Fruit fly (Drosophila melanogaster) whole organism, prepupa: ENCODE results near the gene CG16959.

Experiments
- CG10631 ChIP-seq: fragments of 200-800 bp; sonication (Bioruptor generic); optimal IDR thresholded peaks from 2 replicates; lab custom pipeline; 2016; ENCODE audit warnings: missing biosample characterization, missing genetic modification characterization
- CG11762 ChIP-seq: fragments of 200-800 bp; sonication (Bioruptor generic); optimal IDR thresholded peaks from 3 replicates; lab custom pipeline; 2016; ENCODE audit warnings: missing biosample characterization, missing genetic modification characterization; ENCODE audit not compliant: insufficient read depth
- CG11902 ChIP-seq: fragments of 200-800 bp; sonication (Bioruptor generic); optimal IDR thresholded peaks from 3 replicates; lab custom pipeline; 2016; ENCODE audit warnings: missing biosample characterization, missing genetic modification characterization
- CG16779 ChIP-seq: fragments of 200-800 bp; sonication (Bioruptor generic); optimal IDR thresholded peaks from 3 replicates; lab custom pipeline; 2017; ENCODE audit warnings: missing biosample characterization, mild to moderate bottlenecking, missing genetic modification characterization
- CG3032 ChIP-seq: fragments of 200-800 bp; optimal IDR thresholded peaks from 2 replicates; lab custom pipeline; 2019; ENCODE audit warnings: missing biosample characterization, mild to moderate bottlenecking, missing genetic modification characterization, moderate library complexity
- CG34406 ChIP-seq: fragments of 200-800 bp; sonication (Bioruptor generic); optimal IDR thresholded peaks from 3 replicates; lab custom pipeline; 2016; ENCODE audit warnings: missing biosample characterization, missing genetic modification characterization
- CG6276 ChIP-seq: fragments of 200-800 bp; sonication (Bioruptor generic); optimal IDR thresholded peaks from 2 replicates; lab custom pipeline; 2017; ENCODE audit warnings: missing biosample characterization, mild to moderate bottlenecking, missing genetic modification characterization
- Eip78C ChIP-seq: fragments of 200-800 bp; sonication (Bioruptor generic); peaks from one replicate; lab custom pipeline; 2016; ENCODE audit warnings: missing biosample characterization, missing genetic modification characterization
- Eip93F ChIP-seq: fragments of 200-800 bp; sonication (Bioruptor generic); optimal IDR thresholded peaks from 2 replicates; lab custom pipeline; 2016; ENCODE audit warnings: missing biosample characterization, mild to moderate bottlenecking, missing genetic modification characterization
- Smox ChIP-seq: fragments of 200-800 bp; sonication (Bioruptor generic); optimal IDR thresholded peaks from 3 replicates; lab custom pipeline; 2016; ENCODE audit warnings: missing biosample characterization, missing genetic modification characterization
- Sox14 ChIP-seq: fragments of 200-800 bp; sonication (Bioruptor generic); optimal IDR thresholded peaks from 3 replicates; lab custom pipeline; 2016; ENCODE audit warnings: missing biosample characterization, missing genetic modification characterization
- achi ChIP-seq: fragments of 200-800 bp; sonication (Bioruptor generic); optimal IDR thresholded peaks from 3 replicates; lab custom pipeline; 2016; ENCODE audit warnings: missing biosample characterization, missing genetic modification characterization
- acj6 ChIP-seq: fragments of 200-800 bp; sonication (Bioruptor generic); optimal IDR thresholded peaks from 3 replicates; lab custom pipeline; 2016; ENCODE audit warnings: missing biosample characterization, missing genetic modification characterization
- cyc ChIP-seq: fragments of 200-800 bp; sonication (Bioruptor generic); optimal IDR thresholded peaks from 3 replicates; lab custom pipeline; 2016; ENCODE audit warnings: missing biosample characterization, missing genetic modification characterization
- fd59A ChIP-seq: fragments of 200-800 bp; sonication (Bioruptor generic); optimal IDR thresholded peaks from 2 replicates; lab custom pipeline; 2017; ENCODE audit warnings: missing biosample characterization, mild to moderate bottlenecking, missing genetic modification characterization, missing genetic modification reagents
- salr ChIP-seq, 2 experiments: fragments of 200-800 bp; sonication (Bioruptor generic); optimal IDR thresholded peaks; 3 replicates each; lab custom pipeline; 2016 to 2018; ENCODE audit warnings: missing biosample characterization in 2 of 2, missing genetic modification characterization in 2 of 2, mild to moderate bottlenecking in 1 of 2
- spab ChIP-seq: fragments of 200-800 bp; sonication (Bioruptor generic); optimal IDR thresholded peaks from 2 replicates; lab custom pipeline; 2017; ENCODE audit warnings: missing biosample characterization, mild to moderate bottlenecking, missing genetic modification characterization, missing genetic modification reagents
- svp ChIP-seq: fragments of 200-800 bp; sonication (Bioruptor generic); peaks from one replicate; lab custom pipeline; 2016; ENCODE audit warnings: missing biosample characterization, missing genetic modification characterization
- vri ChIP-seq: fragments of 200-800 bp; sonication (Bioruptor generic); optimal IDR thresholded peaks from 3 replicates; lab custom pipeline; 2016; ENCODE audit warnings: missing biosample characterization, mild to moderate bottlenecking, missing genetic modification characterization

Gene CG16959

DNA sequence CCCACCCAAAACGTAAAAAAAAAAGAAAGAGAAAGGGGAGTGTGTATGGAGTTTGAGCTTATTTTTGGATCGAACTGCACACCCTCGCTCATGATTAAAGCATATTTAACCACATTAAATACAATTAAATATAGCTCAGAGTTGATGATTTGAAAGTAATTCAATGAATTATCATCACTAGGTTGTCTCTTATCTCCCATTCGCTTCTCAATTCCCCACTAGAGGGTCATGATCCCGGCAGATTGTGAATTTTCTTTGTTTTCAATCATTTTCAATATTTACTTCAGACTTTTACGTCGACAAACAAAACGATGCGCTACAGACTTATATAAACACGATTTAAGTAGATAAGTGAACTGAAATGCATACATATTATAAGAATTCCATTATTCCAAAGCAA is 48.7 kb downstream of the CG16959 start:
- no peak for TF ChIP-seq CG3032 (tag; lab: Kevin White, UChicago)
- peak; percentile 96 for TF ChIP-seq svp
- peak; percentile 51 for TF ChIP-seq CG6276 (GFP tag; lab: Kevin White, UChicago)
- no peak for TF ChIP-seq salr (GFP tag; optimal IDR thresholded peaks at IDR 0.05; lab: Kevin White, UChicago)
- peak; percentile 37 for TF ChIP-seq Eip78C (GFP tag; lab: Kevin White, UChicago)
- TF ChIP-seq fd59A = no peak
- no peak for TF ChIP-seq Eip93F (GFP tag; lab: Kevin White, UChicago)
- peak; percentile 29 for TF ChIP-seq Sox14 (GFP tag; lab: Kevin White, UChicago)

DNA sequence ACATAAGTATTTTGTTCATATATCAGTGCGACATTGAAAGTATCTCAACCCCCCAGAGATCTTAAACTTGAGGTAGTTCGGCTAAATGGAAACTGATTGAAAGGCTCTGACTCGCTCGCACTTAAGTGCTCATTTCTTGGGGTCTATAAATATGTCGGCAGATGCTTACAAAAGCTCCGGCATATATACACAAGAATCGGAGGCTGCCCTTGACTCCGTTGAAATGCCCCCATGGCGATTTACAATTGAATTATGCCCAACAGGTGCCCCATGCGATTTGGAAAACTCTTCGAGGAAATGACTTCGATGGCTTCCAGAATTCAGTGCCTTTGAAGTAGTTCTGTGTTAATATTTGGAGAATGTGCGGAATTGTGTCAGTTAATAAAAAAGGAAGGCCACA is 51.4 kb downstream of the CG16959 start:
- TF ChIP-seq CG11902 (GFP tag; lab: Kevin White, UChicago) (no peak), CG16779 (tag; lab: Kevin White, UChicago) (no peak), CG34406 (GFP tag; lab: Kevin White, UChicago) (no peak), achi (GFP tag; lab: Kevin White, UChicago) (no peak), CG3032 (tag; lab: Kevin White, UChicago) (no peak), Smox (GFP tag; lab: Kevin White, UChicago) (no peak), fd59A (no peak), CG10631 (GFP tag; lab: Kevin White, UChicago) (no peak), cyc (GFP tag; lab: Kevin White, UChicago) (no peak), CG11762 (GFP tag; lab: Kevin White, UChicago) (no peak), vri (GFP tag; lab: Kevin White, UChicago) (no peak), spab (GFP tag; lab: Kevin White, UChicago) (no peak), acj6 (no peak)

DNA sequence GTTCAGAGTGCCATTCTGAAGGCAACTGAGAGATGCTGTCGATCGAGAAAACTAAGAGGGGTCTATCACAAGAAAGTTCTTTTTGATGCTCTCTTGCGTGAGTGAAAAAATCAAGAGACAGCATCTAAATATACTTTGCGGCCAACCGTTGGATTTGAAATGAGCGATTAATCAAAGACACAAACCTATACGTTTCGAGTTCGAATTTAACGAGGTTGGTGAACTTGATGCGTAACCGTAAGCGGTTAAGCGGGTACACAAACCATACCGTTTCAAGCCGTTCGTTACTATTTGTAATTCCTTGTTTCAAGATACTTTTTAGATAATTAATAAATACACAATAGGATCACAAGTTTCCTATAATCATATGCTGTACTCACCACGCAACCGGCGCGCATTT is 53.0 kb downstream of the CG16959 start:
- no peak for TF ChIP-seq Sox14 (GFP tag; lab: Kevin White, UChicago)
